Worm (Caenorhabditis elegans) whole organism, L1 larva: ENCODE results near the gene ZK632.14.

Experiments
- C04F5.9 ChIP-seq: sonication (generic microtip); optimal IDR thresholded peaks from 2 replicates; lab custom pipeline; 2016; ENCODE audit warnings: missing genetic modification characterization, missing compliant biosample characterization
- C16A3.4 ChIP-seq: fragments of 150-350 bp; optimal IDR thresholded peaks from 2 replicates; lab custom pipeline; 2014; ENCODE audit warnings: missing biosample characterization, missing genetic modification characterization
- F16B12.6 ChIP-seq: fragments of 150-350 bp; optimal IDR thresholded peaks from 2 replicates; lab custom pipeline; 2014; ENCODE audit warnings: missing biosample characterization, missing genetic modification characterization
- Y116A8C.19 ChIP-seq: sonication (generic microtip); optimal IDR thresholded peaks from 2 replicates; lab custom pipeline; 2016; ENCODE audit warnings: missing compliant biosample characterization, missing genetic modification characterization, borderline replicate concordance
- aha-1 ChIP-seq: fragments of 150-350 bp; optimal IDR thresholded peaks from 2 replicates; lab custom pipeline; 2014; ENCODE audit warnings: missing biosample characterization, missing genetic modification characterization
- aly-2 ChIP-seq: fragments of 150-350 bp; optimal IDR thresholded peaks from 2 replicates; lab custom pipeline; 2014; ENCODE audit warnings: missing biosample characterization, missing genetic modification characterization
- blmp-1 ChIP-seq: fragments of 150-350 bp; optimal IDR thresholded peaks from 2 replicates; lab custom pipeline; 2014; ENCODE audit warnings: missing biosample characterization, missing genetic modification characterization
- ceh-8 ChIP-seq: fragments of 200-800 bp; sonication (Bioruptor generic); optimal IDR thresholded peaks from 2 replicates; lab custom pipeline; 2018; ENCODE audit warnings: mild to moderate bottlenecking, missing genetic modification characterization, moderate library complexity, missing compliant biosample characterization
- ceh-88 ChIP-seq: fragments of 200-800 bp; sonication (Bioruptor generic); IDR thresholded peaks from 2 replicates; pipeline ENCODE4 v1.3.6; 2022; ENCODE audit warnings: missing genetic modification characterization, missing compliant biosample characterization
- ceh-90 ChIP-seq: sonication (generic microtip); optimal IDR thresholded peaks from 2 replicates; lab custom pipeline; 2016; ENCODE audit warnings: missing genetic modification characterization, missing compliant biosample characterization
- ces-1 ChIP-seq: fragments of 150-350 bp; optimal IDR thresholded peaks from 2 replicates; lab custom pipeline; 2014; ENCODE audit warnings: missing biosample characterization, missing genetic modification reagents, missing genetic modification characterization
- dsc-1 ChIP-seq: sonication (generic microtip); optimal IDR thresholded peaks from 2 replicates; lab custom pipeline; 2016; ENCODE audit warnings: mild to moderate bottlenecking, missing genetic modification characterization, missing compliant biosample characterization
- efl-1 ChIP-seq, 4 experiments: fragments of 150-350 bp; optimal IDR thresholded peaks in 3 of 4; peaks in 1 of 4; 1 replicate in 1 of 4; 2 replicates in 3 of 4; lab custom pipeline; 2014; ENCODE audit warnings: missing biosample characterization in 2 of 4, missing genetic modification characterization in 2 of 4, missing genetic modification reagents in 2 of 4
- efl-3 ChIP-seq: fragments of 200-800 bp; sonication (Bioruptor generic); optimal IDR thresholded peaks from 2 replicates; lab custom pipeline; 2018; ENCODE audit warnings: mild to moderate bottlenecking, missing genetic modification characterization, missing compliant biosample characterization
- egl-13 ChIP-seq: sonication (generic microtip); optimal IDR thresholded peaks from 2 replicates; lab custom pipeline; 2016; ENCODE audit warnings: missing genotype, missing genetic modification reagents, missing genetic modification characterization, missing compliant biosample characterization
- elt-2 ChIP-seq: sonication (generic microtip); optimal IDR thresholded peaks from 2 replicates; lab custom pipeline; 2016; ENCODE audit warnings: missing genetic modification characterization, mild to moderate bottlenecking, inconsistent platforms, missing compliant biosample characterization, missing genetic modification reagents
- elt-3 ChIP-seq, 6 experiments: fragments of 150-350 bp in 1 of 6; sonication (generic microtip); optimal IDR thresholded peaks; 2 replicates each; lab custom pipeline; 2017 to 2018; ENCODE audit warnings: missing biosample characterization in 6 of 6, missing genetic modification characterization in 6 of 6, inconsistent platforms in 1 of 6
- fkh-10 ChIP-seq: sonication (generic microtip); optimal IDR thresholded peaks from 2 replicates; lab custom pipeline; 2017; ENCODE audit warnings: missing biosample characterization, missing genetic modification reagents, missing genetic modification characterization
- fkh-4 ChIP-seq: sonication (generic microtip); optimal IDR thresholded peaks from 2 replicates; lab custom pipeline; 2016; ENCODE audit warnings: missing compliant biosample characterization, missing genetic modification characterization, borderline replicate concordance
- fkh-8 ChIP-seq: sonication (generic microtip); optimal IDR thresholded peaks from 2 replicates; lab custom pipeline; 2016; ENCODE audit warnings: mild to moderate bottlenecking, missing genetic modification characterization, missing compliant biosample characterization
- fos-1 ChIP-seq: fragments of 150-350 bp; optimal IDR thresholded peaks from 2 replicates; lab custom pipeline; 2014; ENCODE audit warnings: missing biosample characterization, missing genetic modification characterization
- hlh-17 ChIP-seq: fragments of 200-800 bp; sonication (Bioruptor generic); optimal IDR thresholded peaks from 2 replicates; lab custom pipeline; 2018; ENCODE audit warnings: missing genetic modification characterization, mild to moderate bottlenecking, missing compliant biosample characterization, moderate library complexity, borderline replicate concordance
- hlh-4 ChIP-seq: sonication (generic microtip); optimal IDR thresholded peaks from 2 replicates; lab custom pipeline; 2016; ENCODE audit warnings: mild to moderate bottlenecking, missing genetic modification characterization, missing compliant biosample characterization
- hpl-2 ChIP-seq: fragments of 150-350 bp; optimal IDR thresholded peaks from 2 replicates; lab custom pipeline; 2014; ENCODE audit warnings: missing biosample characterization, missing genetic modification reagents, missing genetic modification characterization
- irx-1 ChIP-seq: sonication (generic microtip); optimal IDR thresholded peaks from 2 replicates; lab custom pipeline; 2016; ENCODE audit warnings: missing genetic modification characterization, missing compliant biosample characterization
- isw-1 ChIP-seq: fragments of 200-800 bp; sonication (Bioruptor generic); IDR thresholded peaks from 2 replicates; pipeline ENCODE4 v1.3.6; 2022; ENCODE audit warnings: missing genetic modification characterization, missing compliant biosample characterization
- lin-13 ChIP-seq: fragments of 150-350 bp; optimal IDR thresholded peaks from 2 replicates; lab custom pipeline; 2014; ENCODE audit warnings: missing biosample characterization, missing genetic modification reagents, missing genetic modification characterization
- lin-14 ChIP-seq: fragments of 200-800 bp; sonication (Bioruptor generic); optimal IDR thresholded peaks from 2 replicates; lab custom pipeline; 2018; ENCODE audit warnings: mild to moderate bottlenecking, missing genetic modification characterization, moderate library complexity, missing compliant biosample characterization
- lin-35 ChIP-seq, 2 experiments: fragments of 150-350 bp; optimal IDR thresholded peaks; 2 replicates each; lab custom pipeline; 2014; ENCODE audit warnings: missing biosample characterization in 2 of 2, missing genetic modification characterization in 2 of 2, missing genetic modification reagents in 2 of 2
- lir-3 ChIP-seq: sonication (generic microtip); optimal IDR thresholded peaks from 2 replicates; lab custom pipeline; 2016; ENCODE audit warnings: mild to moderate bottlenecking, missing genetic modification characterization, moderate library complexity, missing compliant biosample characterization; ENCODE audit not compliant: poor library complexity
- nhr-11 ChIP-seq: fragments of 150-350 bp; optimal IDR thresholded peaks from 2 replicates; lab custom pipeline; 2014; ENCODE audit warnings: missing biosample characterization, missing genetic modification characterization
- nhr-19 ChIP-seq: fragments of 200-800 bp; sonication (Bioruptor generic); conservative IDR thresholded peaks from 2 replicates; pipeline ENCODE4 v1.3.6; 2022; ENCODE audit warnings: missing genetic modification characterization, missing compliant biosample characterization
- nhr-20 ChIP-seq: sonication (generic microtip); optimal IDR thresholded peaks from 2 replicates; lab custom pipeline; 2016; ENCODE audit warnings: mild to moderate bottlenecking, missing genetic modification characterization, missing compliant biosample characterization
- nhr-237 ChIP-seq: fragments of 150-350 bp; optimal IDR thresholded peaks from 2 replicates; lab custom pipeline; 2014; ENCODE audit warnings: missing biosample characterization, missing genetic modification characterization
- nhr-28 ChIP-seq: fragments of 150-350 bp; optimal IDR thresholded peaks from 2 replicates; lab custom pipeline; 2014; ENCODE audit warnings: missing biosample characterization, missing genetic modification characterization
- nhr-47 ChIP-seq: sonication (generic microtip); optimal IDR thresholded peaks from 2 replicates; lab custom pipeline; 2016; ENCODE audit warnings: mild to moderate bottlenecking, missing genetic modification characterization, moderate library complexity, missing compliant biosample characterization
- nhr-76 ChIP-seq: sonication (generic microtip); optimal IDR thresholded peaks from 2 replicates; lab custom pipeline; 2017; ENCODE audit warnings: missing biosample characterization, missing genetic modification characterization
- nhr-77 ChIP-seq: fragments of 150-350 bp; optimal IDR thresholded peaks from 2 replicates; lab custom pipeline; 2014; ENCODE audit warnings: missing biosample characterization, missing genetic modification characterization
- nhr-85 ChIP-seq: sonication (generic microtip); peaks from one replicate; lab custom pipeline; 2016; ENCODE audit warnings: missing genetic modification characterization, inconsistent platforms, missing compliant biosample characterization
- pax-3 ChIP-seq: fragments of 200-800 bp; sonication (Bioruptor generic); optimal IDR thresholded peaks from 2 replicates; lab custom pipeline; 2018; ENCODE audit warnings: mild to moderate bottlenecking, missing genetic modification characterization, moderate library complexity, missing compliant biosample characterization
- pqm-1 ChIP-seq: sonication (generic microtip); optimal IDR thresholded peaks from 3 replicates; lab custom pipeline; 2017; ENCODE audit warnings: missing biosample characterization, missing genetic modification characterization
- snpc-4 ChIP-seq: fragments of 150-350 bp; optimal IDR thresholded peaks from 2 replicates; lab custom pipeline; 2014; ENCODE audit warnings: missing biosample characterization, missing genetic modification characterization
- snu-23 ChIP-seq: sonication (generic microtip); optimal IDR thresholded peaks from 2 replicates; lab custom pipeline; 2016; ENCODE audit warnings: missing genetic modification characterization, missing compliant biosample characterization
- sup-37 ChIP-seq: fragments of 200-800 bp; sonication (Bioruptor generic); optimal IDR thresholded peaks from 2 replicates; lab custom pipeline; 2018; ENCODE audit warnings: mild to moderate bottlenecking, missing genetic modification characterization, missing compliant biosample characterization
- tbx-2 ChIP-seq: sonication (generic microtip); optimal IDR thresholded peaks from 2 replicates; lab custom pipeline; 2016; ENCODE audit warnings: missing genetic modification characterization, missing compliant biosample characterization
- tlp-1 ChIP-seq: fragments of 150-350 bp; optimal IDR thresholded peaks from 2 replicates; lab custom pipeline; 2014; ENCODE audit warnings: missing biosample characterization, missing genetic modification characterization
- unc-130 ChIP-seq: fragments of 150-350 bp; optimal IDR thresholded peaks from 2 replicates; lab custom pipeline; 2017; ENCODE audit warnings: missing biosample characterization, missing genetic modification characterization, inconsistent platforms
- unc-30 ChIP-seq: sonication (generic microtip); optimal IDR thresholded peaks from 2 replicates; lab custom pipeline; 2017; ENCODE audit warnings: missing biosample characterization, missing genetic modification characterization
- unc-62 ChIP-seq: fragments of 150-350 bp; optimal IDR thresholded peaks from 2 replicates; lab custom pipeline; 2014; ENCODE audit warnings: missing biosample characterization, missing genetic modification reagents, missing genetic modification characterization
- unc-86 ChIP-seq: sonication (generic microtip); optimal IDR thresholded peaks from 2 replicates; lab custom pipeline; 2016; ENCODE audit warnings: missing genetic modification characterization, missing compliant biosample characterization
- xbp-1 ChIP-seq: sonication (generic microtip); optimal IDR thresholded peaks from 2 replicates; lab custom pipeline; 2016; ENCODE audit warnings: missing genetic modification characterization, missing compliant biosample characterization
- zip-4 ChIP-seq: fragments of 200-800 bp; sonication (Bioruptor generic); optimal IDR thresholded peaks from 2 replicates; lab custom pipeline; 2018; ENCODE audit warnings: mild to moderate bottlenecking, missing genetic modification characterization, moderate library complexity, missing compliant biosample characterization
- ztf-11 ChIP-seq, 2 experiments: sonication (generic microtip); optimal IDR thresholded peaks; 2 replicates each; lab custom pipeline; 2016 to 2017; ENCODE audit warnings: missing genetic modification characterization in 2 of 2, missing biosample characterization in 1 of 2, missing compliant biosample characterization in 1 of 2
- ztf-4 ChIP-seq: fragments of 150-350 bp; optimal IDR thresholded peaks from 2 replicates; lab custom pipeline; 2014; ENCODE audit warnings: missing biosample characterization, missing genetic modification characterization

ZK632.14 gene

DNA sequence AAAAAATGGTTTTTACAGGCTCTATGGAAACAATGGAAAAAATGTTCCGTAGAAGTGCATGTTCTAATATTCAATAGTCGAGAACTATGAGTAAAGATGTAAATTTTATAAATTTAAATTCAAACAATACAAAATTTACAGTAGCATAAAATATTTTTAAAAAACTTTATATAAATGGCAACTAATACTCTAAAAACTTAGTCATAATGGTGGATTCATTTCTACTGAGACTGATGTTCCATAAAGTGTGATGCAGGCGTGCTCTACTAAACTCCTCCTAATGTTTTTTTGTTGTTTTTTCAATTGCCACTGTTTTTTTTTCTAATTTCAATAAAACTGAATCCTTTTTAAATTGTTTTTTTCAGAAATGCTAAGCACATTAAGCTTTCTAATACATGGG, 5.1 kb upstream of the ZK632.14 start, which contains the start of gene gtap-2 (continued):
- TF ChIP-seq isw-1 (GFP tag; lab: Robert Waterston, UW) (peak; percentile 18; the same call in 1 of the 2 replicates), elt-3 (tag; optimal IDR thresholded peaks at IDR 0.05; lab: Kevin White, UChicago) (no peak), aly-2 (no peak), ceh-90 (peak; percentile 55), sup-37 (no peak), ztf-11 (tag; optimal IDR thresholded peaks at IDR 0.05; lab: Kevin White, UChicago) (no peak), nhr-85 (tag; lab: Kevin White, UChicago) (no peak), pax-3 (tag; lab: Kevin White, UChicago) (peak; percentile 61), unc-130 (no peak), nhr-20 (tag; lab: Kevin White, UChicago) (peak; percentile 12), snpc-4 (peak; percentile 34), efl-3 (no peak), snu-23 (GFP tag; lab: Kevin White, UChicago) (peak; percentile 9), F16B12.6 (tag; lab: Kevin White, UChicago) (no peak), nhr-77 (no peak), fos-1 (tag; lab: Kevin White, UChicago) (no peak), unc-30 (tag; lab: Kevin White, UChicago) (no peak), hpl-2 (GFP tag; lab: Kevin White, UChicago) (no peak), blmp-1 (tag; lab: Kevin White, UChicago) (no peak), nhr-76 (tag; lab: Kevin White, UChicago) (no peak), Y116A8C.19 (tag; lab: Kevin White, UChicago) (no peak), pqm-1 (no peak), xbp-1 (tag; lab: Kevin White, UChicago) (no peak), nhr-19 (GFP tag; lab: Robert Waterston, UW) (no peak), lin-13 (GFP tag; lab: Kevin White, UChicago) (no peak), nhr-47 (tag; lab: Kevin White, UChicago) (peak; percentile 54), hlh-17 (GFP tag; lab: Kevin White, UChicago) (no peak), ceh-88 (GFP tag; lab: Robert Waterston, UW) (no peak), C16A3.4 (tag; lab: Kevin White, UChicago) (peak; percentile 45), zip-4 (no peak), unc-86 (tag; lab: Kevin White, UChicago) (no peak), ztf-4 (no peak), C04F5.9 (tag; lab: Kevin White, UChicago) (peak; percentile 14), tbx-2 (tag; lab: Kevin White, UChicago) (no peak), fkh-8 (tag; lab: Kevin White, UChicago) (peak; percentile 47), irx-1 (no peak), efl-1 (optimal IDR thresholded peaks at IDR 0.05; lab: Kevin White, UChicago) (peak; percentile 17 to 27), efl-1 (GFP tag; optimal IDR thresholded peaks at IDR 0.05 in 1 of 2; lab: Kevin White, UChicago) (no peak), hlh-4 (tag; lab: Kevin White, UChicago) (no peak), elt-2 (no peak), tlp-1 (tag; lab: Kevin White, UChicago) (no peak), fkh-10 (GFP tag; lab: Kevin White, UChicago) (no peak), aha-1 (tag; lab: Kevin White, UChicago) (no peak), lir-3 (peak; percentile 25), unc-62 (GFP tag; lab: Kevin White, UChicago) (no peak), lin-35 (GFP tag; optimal IDR thresholded peaks at IDR 0.05; lab: Kevin White, UChicago) (peak; percentile 8 to 29), egl-13 (tag; lab: Kevin White, UChicago) (peak; percentile 32), fkh-4 (tag; lab: Kevin White, UChicago) (no peak), dsc-1 (tag; lab: Kevin White, UChicago) (peak; percentile 14), nhr-237 (tag; lab: Kevin White, UChicago) (no peak), ceh-8 (GFP tag; lab: Kevin White, UChicago) (no peak), ces-1 (GFP tag; lab: Kevin White, UChicago) (no peak), nhr-11 (no peak), lin-14 (GFP tag; lab: Kevin White, UChicago) (peak; percentile 21), nhr-28 (tag; lab: Kevin White, UChicago) (no peak)
